Worm (Caenorhabditis elegans) whole organism, L4 larva: Measurements from ENCODE around the gene Y67D8A.2.

Experiments used
- D1046.2 ChIP-seq: fragments of 200-800 bp; sonication (Bioruptor generic); IDR thresholded peaks from 2 replicates; pipeline ENCODE4 v1.3.6; 2022; ENCODE audit warnings: missing genetic modification characterization, missing compliant biosample characterization
- F10B5.3 ChIP-seq: sonication (generic microtip); optimal IDR thresholded peaks from 2 replicates; lab custom pipeline; 2016; ENCODE audit warnings: mild to moderate bottlenecking, missing genetic modification characterization, missing compliant biosample characterization
- F49E8.2 ChIP-seq: sonication (generic microtip); optimal IDR thresholded peaks from 2 replicates; lab custom pipeline; 2016; ENCODE audit warnings: missing compliant biosample characterization, mild to moderate bottlenecking, missing genetic modification characterization, borderline replicate concordance
- Y105C5A.15 ChIP-seq: fragments of 200-800 bp; sonication (Bioruptor generic); IDR thresholded peaks from 2 replicates; pipeline ENCODE4 v1.3.6; 2022; ENCODE audit warnings: missing genetic modification characterization, missing compliant biosample characterization
- Y5F2A.4 ChIP-seq: fragments of 200-800 bp; sonication (Bioruptor generic); optimal IDR thresholded peaks from 2 replicates; lab custom pipeline; 2018; ENCODE audit warnings: mild to moderate bottlenecking, missing genetic modification characterization, missing compliant biosample characterization
- Y75B8A.6 ChIP-seq: fragments of 200-800 bp; sonication (Bioruptor generic); IDR thresholded peaks from 2 replicates; pipeline ENCODE4 v1.3.6; 2022; ENCODE audit warnings: missing genetic modification reagents, missing genetic modification characterization, missing compliant biosample characterization
- ZK546.5 ChIP-seq, 2 experiments: sonication (generic microtip); optimal IDR thresholded peaks; 2 replicates each; lab custom pipeline; 2017; ENCODE audit warnings: missing biosample characterization in 2 of 2, missing genetic modification characterization in 2 of 2
- arid-1 ChIP-seq: fragments of 200-800 bp; sonication (Bioruptor generic); conservative IDR thresholded peaks from 2 replicates; pipeline ENCODE4 v1.3.6; 2022; ENCODE audit warnings: missing genetic modification reagents, missing genetic modification characterization, missing compliant biosample characterization
- ceh-28 ChIP-seq: fragments of 150-350 bp; optimal IDR thresholded peaks from 2 replicates; lab custom pipeline; 2014; ENCODE audit warnings: missing biosample characterization, missing genetic modification reagents, missing genetic modification characterization
- ceh-44 ChIP-seq: fragments of 200-800 bp; sonication (Bioruptor generic); IDR thresholded peaks from 2 replicates; pipeline ENCODE4 v1.3.6; 2022; ENCODE audit warnings: missing genetic modification reagents, missing genetic modification characterization, missing compliant biosample characterization
- ceh-82 ChIP-seq: sonication (generic microtip); optimal IDR thresholded peaks from 2 replicates; lab custom pipeline; 2017; ENCODE audit warnings: missing biosample characterization, missing genetic modification characterization
- ces-1 ChIP-seq: fragments of 150-350 bp; sonication (generic microtip); optimal IDR thresholded peaks from 4 replicates; lab custom pipeline; 2014; ENCODE audit warnings: missing biosample characterization, missing genetic modification reagents, missing genetic modification characterization
- cey-2 ChIP-seq: sonication (generic microtip); optimal IDR thresholded peaks from 3 replicates; lab custom pipeline; 2017; ENCODE audit warnings: missing genetic modification characterization, mild to moderate bottlenecking, missing compliant biosample characterization, antibody characterized with exemption, borderline replicate concordance; ENCODE audit not compliant: insufficient read depth
- daf-16 ChIP-seq, 3 experiments: sonication (generic microtip); optimal IDR thresholded peaks; 2 replicates each; lab custom pipeline; 2016 to 2017; ENCODE audit warnings: missing genetic modification characterization in 3 of 3, missing genetic modification reagents in 3 of 3, mild to moderate bottlenecking in 2 of 3, missing compliant biosample characterization in 2 of 3, missing biosample characterization in 1 of 3, moderate library complexity in 1 of 3
- duxl-1 ChIP-seq: sonication (generic microtip); optimal IDR thresholded peaks from 2 replicates; lab custom pipeline; 2016; ENCODE audit warnings: mild to moderate bottlenecking, missing genetic modification characterization, moderate library complexity, missing compliant biosample characterization; ENCODE audit not compliant: poor library complexity
- dve-1 ChIP-seq: sonication (generic microtip); optimal IDR thresholded peaks from 2 replicates; lab custom pipeline; 2017; ENCODE audit warnings: antibody characterized with exemption, mild to moderate bottlenecking, missing genetic modification characterization, missing compliant biosample characterization; ENCODE audit not compliant: insufficient read depth
- egl-43 ChIP-seq: fragments of 200-800 bp; sonication (Bioruptor generic); IDR thresholded peaks from 2 replicates; pipeline ENCODE4 v1.3.6; 2022; ENCODE audit warnings: missing genetic modification reagents, missing genetic modification characterization, missing compliant biosample characterization
- gei-8 ChIP-seq: fragments of 200-800 bp; sonication (Bioruptor generic); optimal IDR thresholded peaks from 2 replicates; lab custom pipeline; 2018; ENCODE audit warnings: mild to moderate bottlenecking, missing genetic modification characterization, missing compliant biosample characterization
- hif-1 ChIP-seq, 2 experiments: sonication (generic microtip); optimal IDR thresholded peaks; 2 replicates each; lab custom pipeline; 2016 to 2017; ENCODE audit warnings: missing compliant biosample characterization in 2 of 2, missing genetic modification characterization in 2 of 2, missing genetic modification reagents in 2 of 2, missing genotype in 2 of 2, mild to moderate bottlenecking in 1 of 2
- hlh-30 ChIP-seq: sonication (generic microtip); optimal IDR thresholded peaks from 2 replicates; lab custom pipeline; 2017; ENCODE audit warnings: antibody characterized with exemption, mild to moderate bottlenecking, missing genetic modification characterization, missing compliant biosample characterization; ENCODE audit not compliant: insufficient read depth
- hmg-1.1 ChIP-seq: fragments of 200-800 bp; sonication (Bioruptor generic); IDR thresholded peaks from 2 replicates; pipeline ENCODE4 v1.3.6; 2022; ENCODE audit warnings: missing genetic modification reagents, missing genetic modification characterization, missing compliant biosample characterization
- jun-1 ChIP-seq: fragments of 150-350 bp; optimal IDR thresholded peaks from 2 replicates; lab custom pipeline; 2014; ENCODE audit warnings: missing biosample characterization, missing genetic modification reagents, missing genetic modification characterization
- lim-7 ChIP-seq: fragments of 200-800 bp; sonication (Bioruptor generic); IDR thresholded peaks from 2 replicates; pipeline ENCODE4 v1.3.6; 2022; ENCODE audit warnings: missing genetic modification characterization, missing compliant biosample characterization
- lir-3 ChIP-seq: sonication (generic microtip); optimal IDR thresholded peaks from 2 replicates; lab custom pipeline; 2016; ENCODE audit warnings: mild to moderate bottlenecking, missing genetic modification characterization, missing compliant biosample characterization
- madf-5 ChIP-seq, 2 experiments: fragments of 200-800 bp; sonication (Bioruptor generic); IDR thresholded peaks; 2 replicates each; pipeline ENCODE4 v1.3.6; 2022; ENCODE audit warnings: missing compliant biosample characterization in 2 of 2, missing genetic modification characterization in 2 of 2
- mxl-2 ChIP-seq: fragments of 200-800 bp; sonication (Bioruptor generic); conservative IDR thresholded peaks from 2 replicates; pipeline ENCODE4 v1.3.6; 2022; ENCODE audit warnings: missing genetic modification reagents, missing genetic modification characterization, missing compliant biosample characterization
- nhr-25 ChIP-seq: sonication (generic microtip); optimal IDR thresholded peaks from 2 replicates; lab custom pipeline; 2017; ENCODE audit warnings: missing genetic modification characterization, mild to moderate bottlenecking, missing compliant biosample characterization, antibody characterized with exemption, moderate library complexity, borderline replicate concordance; ENCODE audit not compliant: insufficient read depth
- nhr-28 ChIP-seq: fragments of 150-350 bp; optimal IDR thresholded peaks from 2 replicates; lab custom pipeline; 2014; ENCODE audit warnings: missing biosample characterization, missing genetic modification characterization
- nhr-42 ChIP-seq: fragments of 200-800 bp; sonication (Bioruptor generic); IDR thresholded peaks from 2 replicates; pipeline ENCODE4 v1.3.6; 2022; ENCODE audit warnings: missing genetic modification characterization, missing compliant biosample characterization
- nhr-6 ChIP-seq: fragments of 150-350 bp; optimal IDR thresholded peaks from 2 replicates; lab custom pipeline; 2014; ENCODE audit warnings: missing biosample characterization, missing genetic modification characterization
- php-3 ChIP-seq: fragments of 200-800 bp; sonication (Bioruptor generic); IDR thresholded peaks from 2 replicates; pipeline ENCODE4 v1.3.6; 2022; ENCODE audit warnings: missing genetic modification reagents, missing genetic modification characterization, missing compliant biosample characterization
- rbr-2 ChIP-seq: sonication (generic microtip); optimal IDR thresholded peaks from 2 replicates; lab custom pipeline; 2016; ENCODE audit warnings: missing genotype, missing genetic modification characterization, missing compliant biosample characterization
- saeg-2 ChIP-seq: fragments of 200-800 bp; sonication (Bioruptor generic); IDR thresholded peaks from 2 replicates; pipeline ENCODE4 v1.3.6; 2022; ENCODE audit warnings: missing genetic modification reagents, missing genetic modification characterization, missing compliant biosample characterization
- set-16 ChIP-seq: fragments of 200-800 bp; sonication (Bioruptor generic); IDR thresholded peaks from 2 replicates; pipeline ENCODE4 v1.3.6; 2022; ENCODE audit warnings: missing genetic modification reagents, missing genetic modification characterization, missing compliant biosample characterization
- snpc-4 ChIP-seq: fragments of 150-350 bp; optimal IDR thresholded peaks from 2 replicates; lab custom pipeline; 2014; ENCODE audit warnings: missing biosample characterization, missing genetic modification characterization
- spr-3 ChIP-seq: fragments of 200-800 bp; sonication (Bioruptor generic); optimal IDR thresholded peaks from 2 replicates; lab custom pipeline; 2018; ENCODE audit warnings: mild to moderate bottlenecking, missing genetic modification characterization, missing compliant biosample characterization
- unc-39 ChIP-seq: sonication (generic microtip); optimal IDR thresholded peaks from 2 replicates; lab custom pipeline; 2017; ENCODE audit warnings: missing biosample characterization, missing genetic modification characterization
- unc-62 ChIP-seq, 3 experiments: fragments of 150-350 bp in 1 of 3; sonication (generic microtip); optimal IDR thresholded peaks in 2 of 3; peaks in 1 of 3; 1 replicate in 1 of 3; 2 replicates in 2 of 3; lab custom pipeline; 2014 to 2017; ENCODE audit warnings: missing biosample characterization in 3 of 3, missing genetic modification characterization in 3 of 3, missing genetic modification reagents in 3 of 3, missing genotype in 1 of 3
- zag-1 ChIP-seq: fragments of 150-350 bp; optimal IDR thresholded peaks from 2 replicates; lab custom pipeline; 2014; ENCODE audit warnings: missing biosample characterization, missing genetic modification characterization
- zfp-2 ChIP-seq: sonication (generic microtip); optimal IDR thresholded peaks from 2 replicates; lab custom pipeline; 2016; ENCODE audit warnings: mild to moderate bottlenecking, missing genetic modification characterization, missing compliant biosample characterization
- zip-2 ChIP-seq: fragments of 150-350 bp; optimal IDR thresholded peaks from 2 replicates; lab custom pipeline; 2014; ENCODE audit warnings: missing biosample characterization, missing genetic modification characterization
- ztf-11 ChIP-seq: fragments of 150-350 bp; optimal IDR thresholded peaks from 2 replicates; lab custom pipeline; 2014; ENCODE audit warnings: missing biosample characterization, missing genetic modification characterization

Gene Y67D8A.2

ce11 chrIV:3258528-3258927 lies 36.3 kb downstream of the Y67D8A.2 start, which contains the start of gene T26C12.1 (continued):
- no peak for TF ChIP-seq zag-1
- TF ChIP-seq saeg-2 (GFP tag; lab: Robert Waterston, UW): no peak
- no peak for TF ChIP-seq snpc-4 (tag; lab: Kevin White, UChicago)
- TF ChIP-seq ceh-82: no peak
- no peak for TF ChIP-seq D1046.2 (GFP tag; lab: Robert Waterston, UW)
- TF ChIP-seq nhr-28 (tag; lab: Kevin White, UChicago): peak; percentile 92
- no peak for TF ChIP-seq arid-1 (GFP tag; lab: Robert Waterston, UW)
- no peak for TF ChIP-seq nhr-42 (GFP tag; lab: Robert Waterston, UW)
- TF ChIP-seq hlh-30 (tag; lab: Kevin White, UChicago): peak; percentile 21
- TF ChIP-seq mxl-2 (GFP tag; lab: Robert Waterston, UW): no peak
- no peak for TF ChIP-seq zfp-2
- TF ChIP-seq lir-3 (tag; lab: Kevin White, UChicago): no peak
- no peak for TF ChIP-seq F49E8.2
- no peak for TF ChIP-seq hif-1 (tag; optimal IDR thresholded peaks at IDR 0.05; lab: Kevin White, UChicago)
- no peak for TF ChIP-seq daf-16 (GFP tag; optimal IDR thresholded peaks at IDR 0.05; lab: Kevin White, UChicago)
- TF ChIP-seq daf-16 (tag; optimal IDR thresholded peaks at IDR 0.05; lab: Kevin White, UChicago): peak; percentile 53
- no peak for TF ChIP-seq set-16 (GFP tag; lab: Robert Waterston, UW)
- TF ChIP-seq rbr-2 (tag; lab: Kevin White, UChicago): no peak
- TF ChIP-seq spr-3 (GFP tag; lab: Kevin White, UChicago): no peak
- no peak for TF ChIP-seq ceh-44 (GFP tag; lab: Robert Waterston, UW)
- no peak for TF ChIP-seq ces-1 (GFP tag; lab: Kevin White, UChicago)
- no peak for TF ChIP-seq ceh-28 (tag; lab: Kevin White, UChicago)
- TF ChIP-seq F10B5.3 (tag; lab: Kevin White, UChicago): no peak

- TF ChIP-seq ZK546.5 (tag; optimal IDR thresholded peaks at IDR 0.05; lab: Kevin White, UChicago): no peak
- no peak for TF ChIP-seq dve-1 (tag; lab: Kevin White, UChicago)
- TF ChIP-seq hmg-1.1: no peak
- TF ChIP-seq ceh-28 (tag; lab: Kevin White, UChicago): no peak
- no peak for TF ChIP-seq nhr-25 (tag; lab: Kevin White, UChicago)
These were observed 38.0 kb downstream of the Y67D8A.2 start for ce11 chrIV:3260216-3260615.

ce11 chrIV:3261761-3262160 lies 39.5 kb downstream of the Y67D8A.2 start:
- no peak for TF ChIP-seq gei-8 (GFP tag; lab: Kevin White, UChicago)
- TF ChIP-seq Y75B8A.6 (GFP tag; lab: Robert Waterston, UW): no peak
- no peak for TF ChIP-seq lir-3 (tag; lab: Kevin White, UChicago)
- TF ChIP-seq duxl-1 (tag; lab: Kevin White, UChicago): no peak
- TF ChIP-seq jun-1 (tag; lab: Kevin White, UChicago): no peak
- no peak for TF ChIP-seq rbr-2 (tag; lab: Kevin White, UChicago)
- no peak for TF ChIP-seq unc-39
- no peak for TF ChIP-seq ceh-44 (GFP tag; lab: Robert Waterston, UW)
- no peak for TF ChIP-seq egl-43 (GFP tag; lab: Robert Waterston, UW)

- TF ChIP-seq php-3 (GFP tag; lab: Robert Waterston, UW): no peak
- no peak for TF ChIP-seq nhr-6 (tag; lab: Kevin White, UChicago)
- TF ChIP-seq Y105C5A.15 (GFP tag; lab: Robert Waterston, UW): no peak
- TF ChIP-seq unc-62 (GFP tag; optimal IDR thresholded peaks at IDR 0.05 in 1 of 2; lab: Kevin White, UChicago): no peak
- no peak for TF ChIP-seq unc-62 (tag; optimal IDR thresholded peaks at IDR 0.05; lab: Kevin White, UChicago)
- TF ChIP-seq zip-2 (tag; lab: Kevin White, UChicago): no peak
- TF ChIP-seq madf-5 (GFP tag; IDR thresholded peaks at IDR 0.05; lab: Robert Waterston, UW): no peak
- TF ChIP-seq ztf-11: no peak
- no peak for TF ChIP-seq lim-7
- TF ChIP-seq cey-2 (tag; lab: Kevin White, UChicago): no peak
- no peak for TF ChIP-seq Y5F2A.4
- TF ChIP-seq rbr-2 (tag; lab: Kevin White, UChicago): no peak
- TF ChIP-seq zag-1: no peak
- TF ChIP-seq jun-1 (tag; lab: Kevin White, UChicago): no peak
These were observed 43.4 kb downstream of the Y67D8A.2 start, which contains the start of gene T26C12.2 for ce11 chrIV:3265657-3266056. TSS of gene T26C12.2 (minus strand) at chrIV:3265757.
